Worm (Caenorhabditis elegans) whole organism, L2 larva: ENCODE data around the gene F49C12.5.

Experiments used
- C34F6.9 ChIP-seq: fragments of 150-350 bp; optimal IDR thresholded peaks from 2 replicates; lab custom pipeline; 2014; ENCODE audit warnings: missing biosample characterization, missing genetic modification characterization
- R02D3.7 ChIP-seq: fragments of 150-350 bp; optimal IDR thresholded peaks from 2 replicates; lab custom pipeline; 2014; ENCODE audit warnings: missing biosample characterization, missing genetic modification characterization
- Y55F3AM.14 ChIP-seq: fragments of 200-800 bp; sonication (Bioruptor generic); optimal IDR thresholded peaks from 2 replicates; lab custom pipeline; 2018; ENCODE audit warnings: mild to moderate bottlenecking, missing genetic modification characterization, missing compliant biosample characterization
- ZK546.5 ChIP-seq: sonication (generic microtip); optimal IDR thresholded peaks from 2 replicates; lab custom pipeline; 2017; ENCODE audit warnings: missing biosample characterization, missing genetic modification characterization
- alr-1 ChIP-seq: fragments of 150-350 bp; optimal IDR thresholded peaks from 2 replicates; lab custom pipeline; 2014; ENCODE audit warnings: missing biosample characterization, missing genetic modification characterization
- aly-2 ChIP-seq: fragments of 150-350 bp; optimal IDR thresholded peaks from 2 replicates; lab custom pipeline; 2014; ENCODE audit warnings: missing biosample characterization, missing genetic modification characterization
- ama-1 ChIP-seq: fragments of 150-350 bp; optimal IDR thresholded peaks from 2 replicates; lab custom pipeline; 2018; ENCODE audit warnings: inconsistent platforms
- blmp-1 ChIP-seq: sonication (generic microtip); optimal IDR thresholded peaks from 2 replicates; lab custom pipeline; 2017; ENCODE audit warnings: missing genetic modification characterization, mild to moderate bottlenecking, missing compliant biosample characterization, antibody characterized with exemption, moderate library complexity; ENCODE audit not compliant: insufficient read depth
- ceh-16 ChIP-seq: fragments of 150-350 bp; optimal IDR thresholded peaks from 2 replicates; lab custom pipeline; 2014; ENCODE audit warnings: missing biosample characterization, missing genetic modification characterization
- ceh-82 ChIP-seq: fragments of 150-350 bp; optimal IDR thresholded peaks from 2 replicates; lab custom pipeline; 2014; ENCODE audit warnings: missing biosample characterization, missing genetic modification characterization
- crh-2 ChIP-seq: sonication (generic microtip); optimal IDR thresholded peaks from 2 replicates; lab custom pipeline; 2017; ENCODE audit warnings: missing biosample characterization, missing genetic modification characterization
- dmd-4 ChIP-seq: sonication (generic microtip); optimal IDR thresholded peaks from 2 replicates; lab custom pipeline; 2017; ENCODE audit warnings: missing biosample characterization, missing genetic modification characterization
- elt-1 ChIP-seq: fragments of 150-350 bp; optimal IDR thresholded peaks from 2 replicates; lab custom pipeline; 2014; ENCODE audit warnings: missing biosample characterization, missing genetic modification characterization
- elt-3 ChIP-seq: sonication (generic microtip); optimal IDR thresholded peaks from 2 replicates; lab custom pipeline; 2017; ENCODE audit warnings: missing biosample characterization, missing genetic modification characterization
- fos-1 ChIP-seq: fragments of 150-350 bp; optimal IDR thresholded peaks from 2 replicates; lab custom pipeline; 2014; ENCODE audit warnings: missing biosample characterization, missing genetic modification characterization
- gmeb-1 ChIP-seq: fragments of 150-350 bp; optimal IDR thresholded peaks from 2 replicates; lab custom pipeline; 2014; ENCODE audit warnings: missing biosample characterization, missing genetic modification characterization
- lin-11 ChIP-seq: fragments of 150-350 bp; sonication (generic microtip); optimal IDR thresholded peaks from 2 replicates; lab custom pipeline; 2014; ENCODE audit warnings: missing biosample characterization, missing genetic modification characterization, inconsistent platforms, mixed read lengths
- lin-13 ChIP-seq: fragments of 150-350 bp; optimal IDR thresholded peaks from 2 replicates; lab custom pipeline; 2014; ENCODE audit warnings: missing biosample characterization, missing genetic modification reagents, missing genetic modification characterization
- lin-39 ChIP-seq: fragments of 150-350 bp; optimal IDR thresholded peaks from 2 replicates; lab custom pipeline; 2014; ENCODE audit warnings: missing biosample characterization, missing genetic modification reagents, missing genetic modification characterization
- lsy-2 ChIP-seq, 2 experiments: fragments of 150-350 bp in 1 of 2; sonication (generic microtip) in 1 of 2; optimal IDR thresholded peaks; 2 replicates each; lab custom pipeline; 2014 to 2017; ENCODE audit warnings: missing biosample characterization in 2 of 2, missing genetic modification characterization in 2 of 2
- mab-5 ChIP-seq: fragments of 150-350 bp; optimal IDR thresholded peaks from 2 replicates; lab custom pipeline; 2014; ENCODE audit warnings: missing biosample characterization, missing genetic modification characterization
- mbf-1 ChIP-seq: sonication (generic microtip); optimal IDR thresholded peaks from 2 replicates; lab custom pipeline; 2017; ENCODE audit warnings: missing biosample characterization, missing genetic modification characterization
- mdl-1 ChIP-seq, 2 experiments: fragments of 150-350 bp in 1 of 2; sonication (generic microtip) in 1 of 2; optimal IDR thresholded peaks; 2 replicates each; lab custom pipeline; 2017; ENCODE audit warnings: missing biosample characterization in 2 of 2, missing genetic modification characterization in 2 of 2
- nhr-10 ChIP-seq: sonication (generic microtip); optimal IDR thresholded peaks from 2 replicates; lab custom pipeline; 2017; ENCODE audit warnings: missing biosample characterization, missing genetic modification characterization
- nhr-11 ChIP-seq: fragments of 150-350 bp; optimal IDR thresholded peaks from 2 replicates; lab custom pipeline; 2014; ENCODE audit warnings: missing biosample characterization, missing genetic modification characterization
- nhr-12 ChIP-seq: fragments of 150-350 bp; optimal IDR thresholded peaks from 2 replicates; lab custom pipeline; 2014; ENCODE audit warnings: missing biosample characterization, missing genetic modification characterization
- nhr-21 ChIP-seq: fragments of 150-350 bp; optimal IDR thresholded peaks from 2 replicates; lab custom pipeline; 2014; ENCODE audit warnings: missing biosample characterization, missing genetic modification characterization
- nhr-23 ChIP-seq: fragments of 150-350 bp; optimal IDR thresholded peaks from 2 replicates; lab custom pipeline; 2014; ENCODE audit warnings: missing biosample characterization, missing genetic modification reagents, missing genetic modification characterization
- nhr-237 ChIP-seq: fragments of 150-350 bp; optimal IDR thresholded peaks from 2 replicates; lab custom pipeline; 2014; ENCODE audit warnings: missing biosample characterization, missing genetic modification characterization
- nhr-25 ChIP-seq: fragments of 150-350 bp; sonication (generic microtip); optimal IDR thresholded peaks from 3 replicates; lab custom pipeline; 2014; ENCODE audit warnings: missing biosample characterization, missing genetic modification characterization
- nhr-6 ChIP-seq: fragments of 150-350 bp; optimal IDR thresholded peaks from 2 replicates; lab custom pipeline; 2014; ENCODE audit warnings: missing biosample characterization, missing genetic modification characterization
- nhr-77 ChIP-seq: fragments of 150-350 bp; optimal IDR thresholded peaks from 2 replicates; lab custom pipeline; 2014; ENCODE audit warnings: missing biosample characterization, missing genetic modification characterization
- peb-1 ChIP-seq: fragments of 150-350 bp; optimal IDR thresholded peaks from 2 replicates; lab custom pipeline; 2014; ENCODE audit warnings: missing biosample characterization, missing genetic modification characterization
- sem-4 ChIP-seq: fragments of 150-350 bp; optimal IDR thresholded peaks from 2 replicates; lab custom pipeline; 2014; ENCODE audit warnings: missing biosample characterization, missing genetic modification reagents, missing genetic modification characterization
- skn-1 ChIP-seq: sonication (generic microtip); optimal IDR thresholded peaks from 2 replicates; lab custom pipeline; 2017; ENCODE audit warnings: missing biosample characterization, missing genetic modification characterization
- sma-3 ChIP-seq: sonication (generic microtip); optimal IDR thresholded peaks from 2 replicates; lab custom pipeline; 2016; ENCODE audit warnings: missing genetic modification reagents, missing genetic modification characterization, missing compliant biosample characterization
- sma-9 ChIP-seq, 2 experiments: fragments of 150-350 bp in 1 of 2; sonication (generic microtip) in 1 of 2; optimal IDR thresholded peaks; 2 replicates each; lab custom pipeline; 2014 to 2016; ENCODE audit warnings: missing genetic modification characterization in 2 of 2, mild to moderate bottlenecking in 1 of 2, missing biosample characterization in 1 of 2, missing compliant biosample characterization in 1 of 2, missing genetic modification reagents in 1 of 2, moderate library complexity in 1 of 2
- unc-39 ChIP-seq: fragments of 150-350 bp; optimal IDR thresholded peaks from 2 replicates; lab custom pipeline; 2014; ENCODE audit warnings: missing biosample characterization, missing genetic modification characterization
- unc-55 ChIP-seq: fragments of 150-350 bp; sonication (generic microtip); optimal IDR thresholded peaks from 3 replicates; lab custom pipeline; 2014; ENCODE audit warnings: missing biosample characterization, missing genetic modification reagents, missing genetic modification characterization
- ztf-1 ChIP-seq: fragments of 200-800 bp; sonication (Bioruptor generic); conservative IDR thresholded peaks from 2 replicates; pipeline ENCODE4 v1.3.6; 2022; ENCODE audit warnings: missing genetic modification characterization, missing compliant biosample characterization

The F49C12.5 gene

ce11 chrIV:9319080-9319479, 14.4 kb downstream of the F49C12.5 start, which contains the start of the genes F49C12.11 and nemt-1:
Gene F49C12.11 (plus strand): TSS chrIV:9319380.
Gene nemt-1 (minus strand): TSS chrIV:9319439.
- no peak for TF ChIP-seq fos-1 (tag; lab: Kevin White, UChicago)
- TF ChIP-seq unc-39 = no peak
- TF ChIP-seq nhr-10 (tag; lab: Kevin White, UChicago) = no peak
- no peak for TF ChIP-seq nhr-6 (tag; lab: Kevin White, UChicago)
- no peak for TF ChIP-seq R02D3.7 (tag; lab: Kevin White, UChicago)
- no peak for TF ChIP-seq peb-1
- no peak for TF ChIP-seq sem-4
- TF ChIP-seq elt-1 (tag; lab: Kevin White, UChicago) = no peak
- no peak for TF ChIP-seq elt-3 (tag; lab: Kevin White, UChicago)
- no peak for TF ChIP-seq lin-39 (tag; lab: Kevin White, UChicago)
- no peak for TF ChIP-seq skn-1 (tag; lab: Kevin White, UChicago)
- TF ChIP-seq nhr-12 = no peak
- TF ChIP-seq ceh-16 (tag; lab: Kevin White, UChicago) = no peak
- no peak for TF ChIP-seq mdl-1 (tag; optimal IDR thresholded peaks at IDR 0.05; lab: Kevin White, UChicago)
- TF ChIP-seq ztf-1 (GFP tag; lab: Robert Waterston, UW) = no peak
- no peak for TF ChIP-seq sma-9 (GFP tag; optimal IDR thresholded peaks at IDR 0.05; lab: Kevin White, UChicago)
- TF ChIP-seq sma-9 (tag; optimal IDR thresholded peaks at IDR 0.05; lab: Kevin White, UChicago) = no peak
- no peak for TF ChIP-seq nhr-21 (tag; lab: Kevin White, UChicago)

ce11 chrIV:9320023-9320422, 15.3 kb downstream of the F49C12.5 start:
- TF ChIP-seq mbf-1 (tag; lab: Kevin White, UChicago) (no peak), fos-1 (tag; lab: Kevin White, UChicago) (no peak), lsy-2 (tag; optimal IDR thresholded peaks at IDR 0.05; lab: Kevin White, UChicago) (no peak), elt-3 (tag; lab: Kevin White, UChicago) (no peak), ceh-16 (tag; lab: Kevin White, UChicago) (no peak), ceh-82 (tag; lab: Kevin White, UChicago) (no peak), nhr-12 (no peak), nhr-6 (tag; lab: Kevin White, UChicago) (no peak), mab-5 (tag; lab: Kevin White, UChicago) (no peak), unc-55 (no peak), elt-1 (tag; lab: Kevin White, UChicago) (no peak), lin-11 (no peak), blmp-1 (tag; lab: Kevin White, UChicago) (no peak), C34F6.9 (no peak), lin-13 (no peak), ama-1 (no peak), ztf-1 (GFP tag; lab: Robert Waterston, UW) (no peak), nhr-77 (tag; lab: Kevin White, UChicago) (no peak)

ce11 chrIV:9321039-9321851, 16.5 kb downstream of the F49C12.5 start, which contains the start of the genes F49C12.12 and vha-17:
Gene F49C12.12 (minus strand): TSS chrIV:9321089.
Gene vha-17 (plus strand): TSS chrIV:9321801.
- TF ChIP-seq nhr-12 = no peak
- peak; percentile 70 for TF ChIP-seq C34F6.9
- TF ChIP-seq R02D3.7 (tag; lab: Kevin White, UChicago) = no peak
- no peak for TF ChIP-seq lin-11
- TF ChIP-seq unc-55 = peak; percentile 59
- TF ChIP-seq crh-2 (tag; lab: Kevin White, UChicago) = peak; percentile 17
- TF ChIP-seq gmeb-1 (tag; lab: Kevin White, UChicago) = peak; percentile 7
- no peak for TF ChIP-seq lin-13
- TF ChIP-seq fos-1 (tag; lab: Kevin White, UChicago) = peak; percentile 67
- TF ChIP-seq ama-1 = no peak
- TF ChIP-seq lsy-2 (tag; optimal IDR thresholded peaks at IDR 0.05; lab: Kevin White, UChicago) = peak in 1 of 2 experiments; percentile 56
- no peak for TF ChIP-seq blmp-1 (tag; lab: Kevin White, UChicago)
- TF ChIP-seq, all 48 proteins: peak for 6

- TF ChIP-seq blmp-1 (tag; lab: Kevin White, UChicago) (no peak), Y55F3AM.14 (no peak), dmd-4 (no peak), nhr-11 (no peak), sma-9 (GFP tag; optimal IDR thresholded peaks at IDR 0.05; lab: Kevin White, UChicago) (peak; percentile 37), sma-9 (tag; optimal IDR thresholded peaks at IDR 0.05; lab: Kevin White, UChicago) (no peak), alr-1 (tag; lab: Kevin White, UChicago) (no peak), unc-39 (no peak), nhr-23 (tag; lab: Kevin White, UChicago) (no peak), lin-11 (no peak), nhr-77 (tag; lab: Kevin White, UChicago) (no peak), mdl-1 (tag; optimal IDR thresholded peaks at IDR 0.05; lab: Kevin White, UChicago) (no peak), ZK546.5 (tag; lab: Kevin White, UChicago) (no peak), aly-2 (tag; lab: Kevin White, UChicago) (no peak), unc-55 (no peak), sma-3 (GFP tag; lab: Kevin White, UChicago) (peak; percentile 25), nhr-25 (tag; lab: Kevin White, UChicago) (no peak), ztf-1 (GFP tag; lab: Robert Waterston, UW) (no peak), mbf-1 (tag; lab: Kevin White, UChicago) (no peak), nhr-10 (tag; lab: Kevin White, UChicago) (no peak), lsy-2 (tag; optimal IDR thresholded peaks at IDR 0.05; lab: Kevin White, UChicago) (no peak), gmeb-1 (tag; lab: Kevin White, UChicago) (no peak), crh-2 (tag; lab: Kevin White, UChicago) (peak; percentile 25), ceh-82 (tag; lab: Kevin White, UChicago) (no peak), nhr-237 (tag; lab: Kevin White, UChicago) (no peak), elt-3 (tag; lab: Kevin White, UChicago) (no peak), ama-1 (peak; percentile 16)
Observed at ce11 chrIV:9322489-9322888, 17.8 kb downstream of the F49C12.5 start.
